Fruit fly (Drosophila melanogaster) whole organism, embryonic: Measurements from ENCODE around the gene CG43295.

Source experiments
- CG10462 ChIP-seq: fragments of 200-800 bp; sonication (Bioruptor generic); optimal IDR thresholded peaks from 2 replicates; lab custom pipeline; 2016; ENCODE audit warnings: missing biosample characterization, missing genetic modification characterization
- CG11456 ChIP-seq: fragments of 200-800 bp; sonication (Bioruptor generic); IDR thresholded peaks from 3 replicates; pipeline ENCODE4 v1.3.6; 2022; ENCODE audit warnings: missing biosample characterization, missing genetic modification characterization
- CG11696 ChIP-seq: fragments of 200-800 bp; sonication (Bioruptor generic); IDR thresholded peaks from 2 replicates; pipeline ENCODE4 v1.3.6; 2022; ENCODE audit warnings: missing biosample characterization, missing genetic modification characterization
- CG11723 ChIP-seq: fragments of 200-800 bp; sonication (Bioruptor generic); optimal IDR thresholded peaks from 2 replicates; lab custom pipeline; 2017; ENCODE audit warnings: missing biosample characterization, mild to moderate bottlenecking, missing genetic modification characterization
- CG12104 ChIP-seq: fragments of 200-800 bp; sonication (Bioruptor generic); optimal IDR thresholded peaks from 3 replicates; lab custom pipeline; 2016; ENCODE audit warnings: missing biosample characterization, missing genetic modification characterization
- CG12942 ChIP-seq: fragments of 200-800 bp; sonication (Bioruptor generic); optimal IDR thresholded peaks from 3 replicates; lab custom pipeline; 2016; ENCODE audit warnings: missing biosample characterization, missing genetic modification characterization
- CG15073 ChIP-seq: fragments of 200-800 bp; sonication (Bioruptor generic); optimal IDR thresholded peaks from 2 replicates; lab custom pipeline; 2016; ENCODE audit warnings: missing biosample characterization, missing genetic modification characterization
- CG15479 ChIP-seq: fragments of 200-800 bp; sonication (Bioruptor generic); optimal IDR thresholded peaks from 3 replicates; lab custom pipeline; 2019; ENCODE audit warnings: missing biosample characterization, mild to moderate bottlenecking, missing genetic modification characterization, moderate library complexity
- CG15601 ChIP-seq: fragments of 200-800 bp; sonication (Bioruptor generic); optimal IDR thresholded peaks from 3 replicates; lab custom pipeline; 2019; ENCODE audit warnings: missing biosample characterization, mild to moderate bottlenecking, missing genetic modification characterization, moderate library complexity
- CG17802 ChIP-seq: fragments of 200-800 bp; sonication (Bioruptor generic); optimal IDR thresholded peaks from 2 replicates; lab custom pipeline; 2018; ENCODE audit warnings: missing biosample characterization, mild to moderate bottlenecking, missing genetic modification characterization, moderate library complexity
- CG18619 ChIP-seq: fragments of 200-800 bp; sonication (Bioruptor generic); optimal IDR thresholded peaks from 3 replicates; lab custom pipeline; 2017; ENCODE audit warnings: missing biosample characterization, mild to moderate bottlenecking, missing genetic modification characterization
- CG31441 ChIP-seq: fragments of 200-800 bp; sonication (Bioruptor generic); IDR thresholded peaks from 2 replicates; pipeline ENCODE4 v1.3.6; 2022; ENCODE audit warnings: missing biosample characterization, missing genetic modification characterization
- CG33557 ChIP-seq: fragments of 200-800 bp; sonication (Bioruptor generic); optimal IDR thresholded peaks from 2 replicates; lab custom pipeline; 2019; ENCODE audit warnings: missing biosample characterization, mild to moderate bottlenecking, missing genetic modification characterization, moderate library complexity
- CG6254 ChIP-seq: fragments of 200-800 bp; sonication (Bioruptor generic); optimal IDR thresholded peaks from 3 replicates; lab custom pipeline; 2017; ENCODE audit warnings: mild to moderate bottlenecking, missing biosample characterization, missing genetic modification reagents, missing genetic modification characterization
- CG7372 ChIP-seq: fragments of 200-800 bp; sonication (Bioruptor generic); IDR thresholded peaks from 2 replicates; pipeline ENCODE4 v1.3.6; 2022; ENCODE audit warnings: missing biosample characterization, missing genetic modification characterization
- CG7963 ChIP-seq: fragments of 200-800 bp; sonication (Bioruptor generic); IDR thresholded peaks from 3 replicates; pipeline ENCODE4 v1.3.6; 2022; ENCODE audit warnings: missing biosample characterization, missing genetic modification characterization; ENCODE audit not compliant: partially characterized antibody
- CG8388 ChIP-seq: fragments of 200-800 bp; sonication (Bioruptor generic); optimal IDR thresholded peaks from 2 replicates; lab custom pipeline; 2019; ENCODE audit warnings: missing biosample characterization, mild to moderate bottlenecking, missing genetic modification characterization, moderate library complexity
- CG9437 ChIP-seq: fragments of 200-800 bp; sonication (Bioruptor generic); optimal IDR thresholded peaks from 2 replicates; lab custom pipeline; 2018; ENCODE audit warnings: missing biosample characterization, mild to moderate bottlenecking, missing genetic modification characterization
- CG9727 ChIP-seq: fragments of 200-800 bp; sonication (Bioruptor generic); optimal IDR thresholded peaks from 3 replicates; lab custom pipeline; 2017; ENCODE audit warnings: missing biosample characterization, mild to moderate bottlenecking, missing genetic modification characterization
- CG9876 ChIP-seq: fragments of 200-800 bp; sonication (Bioruptor generic); optimal IDR thresholded peaks from 2 replicates; lab custom pipeline; 2016; ENCODE audit warnings: missing biosample characterization, missing genetic modification characterization
- D19A ChIP-seq: fragments of 200-800 bp; optimal IDR thresholded peaks from 3 replicates; lab custom pipeline; 2019; ENCODE audit warnings: missing biosample characterization, mild to moderate bottlenecking, missing genetic modification characterization, moderate library complexity
- HHEX ChIP-seq: fragments of 200-800 bp; sonication (Bioruptor generic); optimal IDR thresholded peaks from 3 replicates; lab custom pipeline; 2017; ENCODE audit warnings: missing biosample characterization, mild to moderate bottlenecking, missing genetic modification characterization, missing genetic modification reagents
- Hand ChIP-seq: fragments of 200-800 bp; sonication (Bioruptor generic); optimal IDR thresholded peaks from 2 replicates; lab custom pipeline; 2017; ENCODE audit warnings: mild to moderate bottlenecking, missing biosample characterization, missing genetic modification reagents, missing genetic modification characterization
- HmgD ChIP-seq: fragments of 200-800 bp; sonication (Bioruptor generic); optimal IDR thresholded peaks from 3 replicates; lab custom pipeline; 2016; ENCODE audit warnings: missing biosample characterization, missing genetic modification characterization
- Myb ChIP-seq: fragments of 200-800 bp; sonication (Bioruptor generic); optimal IDR thresholded peaks from 2 replicates; lab custom pipeline; 2016; ENCODE audit warnings: missing biosample characterization, missing genetic modification characterization
- Side ChIP-seq: fragments of 200-800 bp; sonication (Bioruptor generic); optimal IDR thresholded peaks from 2 replicates; lab custom pipeline; 2016; ENCODE audit warnings: missing biosample characterization, missing genetic modification characterization
- Spps ChIP-seq: fragments of 200-800 bp; sonication (Bioruptor generic); optimal IDR thresholded peaks from 2 replicates; lab custom pipeline; 2018; ENCODE audit warnings: missing biosample characterization, mild to moderate bottlenecking, missing genetic modification characterization
- Vsx1 ChIP-seq: fragments of 200-800 bp; sonication (Bioruptor generic); optimal IDR thresholded peaks from 2 replicates; lab custom pipeline; 2017; ENCODE audit warnings: missing biosample characterization, mild to moderate bottlenecking, missing genetic modification characterization, missing genetic modification reagents
- ac ChIP-seq: fragments of 200-800 bp; sonication (Bioruptor generic); optimal IDR thresholded peaks from 3 replicates; lab custom pipeline; 2017; ENCODE audit warnings: missing biosample characterization, mild to moderate bottlenecking, missing genetic modification characterization
- az2 ChIP-seq: fragments of 200-800 bp; sonication (Bioruptor generic); optimal IDR thresholded peaks from 3 replicates; lab custom pipeline; 2016; ENCODE audit warnings: missing biosample characterization, missing genetic modification characterization
- bab2 ChIP-seq: fragments of 200-800 bp; sonication (Bioruptor generic); optimal IDR thresholded peaks from 2 replicates; lab custom pipeline; 2016; ENCODE audit warnings: missing biosample characterization, missing genetic modification characterization
- dysf ChIP-seq: fragments of 200-800 bp; sonication (Bioruptor generic); IDR thresholded peaks from 3 replicates; pipeline ENCODE4 v1.3.6; 2022; ENCODE audit warnings: missing biosample characterization, missing genetic modification characterization
- grn ChIP-seq: fragments of 200-800 bp; sonication (Bioruptor generic); optimal IDR thresholded peaks from 3 replicates; lab custom pipeline; 2017; ENCODE audit warnings: missing biosample characterization, missing genetic modification characterization
- ind ChIP-seq: fragments of 200-800 bp; sonication (Bioruptor generic); optimal IDR thresholded peaks from 3 replicates; lab custom pipeline; 2016; ENCODE audit warnings: missing biosample characterization, missing genetic modification characterization
- jumu ChIP-seq: fragments of 200-800 bp; sonication (Bioruptor generic); optimal IDR thresholded peaks from 3 replicates; lab custom pipeline; 2016; ENCODE audit warnings: missing biosample characterization, missing genetic modification characterization
- kah ChIP-seq: fragments of 200-800 bp; sonication (Bioruptor generic); optimal IDR thresholded peaks from 2 replicates; lab custom pipeline; 2018; ENCODE audit warnings: missing biosample characterization, mild to moderate bottlenecking, missing genetic modification characterization
- klu ChIP-seq: fragments of 200-800 bp; sonication (Bioruptor generic); IDR thresholded peaks from 2 replicates; pipeline ENCODE4 v1.3.6; 2022; ENCODE audit warnings: missing biosample characterization, missing genetic modification characterization
- odd ChIP-seq: fragments of 200-800 bp; sonication (Bioruptor generic); optimal IDR thresholded peaks from 2 replicates; lab custom pipeline; 2017; ENCODE audit warnings: missing biosample characterization, mild to moderate bottlenecking, missing genetic modification characterization
- pan ChIP-seq, 4 experiments: fragments of >200 bp in 3 of 4; fragments of 200-800 bp in 1 of 4; sonication (Bioruptor generic) in 1 of 4; optimal IDR thresholded peaks in 3 of 4; IDR thresholded peaks in 1 of 4; 2 replicates each; pipeline versions ENCODE4 v1.3.6 to Lab custom; 2017 to 2022; ENCODE audit warnings: missing biosample characterization in 2 of 4, missing genetic modification characterization in 2 of 4, mixed read lengths in 1 of 4
- pita ChIP-seq: fragments of 200-800 bp; sonication (Bioruptor generic); optimal IDR thresholded peaks from 2 replicates; lab custom pipeline; 2017; ENCODE audit warnings: missing biosample characterization, mild to moderate bottlenecking, missing genetic modification characterization
- pum ChIP-seq: fragments of 200-800 bp; sonication (Bioruptor generic); optimal IDR thresholded peaks from 2 replicates; lab custom pipeline; 2016; ENCODE audit warnings: missing biosample characterization, missing genetic modification characterization
- slbo ChIP-seq: fragments of 200-800 bp; sonication (Bioruptor generic); IDR thresholded peaks from 2 replicates; pipeline ENCODE4 v1.3.6; 2022; ENCODE audit warnings: missing biosample characterization, missing genetic modification characterization
- sna ChIP-seq: fragments of 200-800 bp; sonication (Bioruptor generic); IDR thresholded peaks from 2 replicates; pipeline ENCODE4 v1.3.6; 2022; ENCODE audit warnings: missing biosample characterization, missing genetic modification characterization; ENCODE audit not compliant: partially characterized antibody
- so ChIP-seq: fragments of 200-800 bp; sonication (Bioruptor generic); IDR thresholded peaks from 3 replicates; pipeline ENCODE4 v1.3.6; 2022; ENCODE audit warnings: missing biosample characterization, missing genetic modification characterization
- sqz ChIP-seq: fragments of 200-800 bp; sonication (Bioruptor generic); optimal IDR thresholded peaks from 3 replicates; lab custom pipeline; 2018; ENCODE audit warnings: missing biosample characterization, mild to moderate bottlenecking, missing genetic modification characterization
- trem ChIP-seq: fragments of 200-800 bp; optimal IDR thresholded peaks from 3 replicates; lab custom pipeline; 2019; ENCODE audit warnings: missing biosample characterization, mild to moderate bottlenecking, missing genetic modification characterization, moderate library complexity
- twi ChIP-seq: fragments of 200-800 bp; optimal IDR thresholded peaks from 2 replicates; lab custom pipeline; 2019; ENCODE audit warnings: missing biosample characterization, mild to moderate bottlenecking, missing genetic modification characterization, moderate library complexity
- vvl ChIP-seq: fragments of 200-800 bp; sonication (Bioruptor generic); IDR thresholded peaks from 2 replicates; pipeline ENCODE4 v1.3.6; 2022; ENCODE audit warnings: missing biosample characterization, missing genetic modification characterization
- yki ChIP-seq: fragments of >200 bp; optimal IDR thresholded peaks from 3 replicates; lab custom pipeline; 2018

The CG43295 gene

DNA sequence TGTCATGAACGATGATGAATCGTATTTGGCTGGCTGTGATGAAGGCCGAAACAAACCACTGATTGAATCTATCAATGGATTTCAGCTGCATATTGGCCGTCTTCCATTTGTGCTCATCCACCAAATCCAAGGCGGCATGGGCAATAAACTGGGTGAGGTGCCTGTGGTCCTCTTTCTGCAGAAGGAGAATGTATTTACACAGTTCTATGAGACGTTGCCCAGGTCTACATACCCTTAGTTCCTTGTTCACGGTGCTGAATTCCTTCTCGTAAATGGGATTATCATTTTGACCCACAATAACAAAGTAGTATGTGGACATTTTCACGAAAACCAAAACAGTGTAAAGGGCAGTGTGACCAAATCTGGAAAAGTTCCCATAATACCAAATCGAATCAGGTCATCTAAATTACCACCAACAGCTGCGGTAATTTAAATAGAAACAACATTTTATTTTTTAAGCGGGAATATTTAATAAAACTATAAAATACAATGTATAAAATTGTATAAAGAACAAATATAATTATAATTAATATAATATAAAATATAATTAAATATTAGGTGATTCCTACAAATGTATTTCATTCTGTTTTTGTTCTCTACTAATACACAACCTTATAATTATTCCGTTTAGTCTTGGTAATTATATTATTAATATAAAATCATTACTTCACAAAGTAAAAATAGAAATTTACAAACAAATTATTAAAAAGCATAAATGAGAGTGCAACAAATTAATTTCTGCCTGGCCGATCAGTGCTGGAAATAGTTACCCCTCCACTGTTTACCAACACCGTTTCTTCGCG, 25.8 kb downstream of the CG43295 start, which contains the start of the genes Trs20 and elg1:
Gene Trs20 (minus strand): TSS at position 369 of the 803 bp plus-strand sequence.
Gene elg1 (plus strand): TSS at position 765 of the 803 bp plus-strand sequence.
- TF ChIP-seq Side (GFP tag; lab: Kevin White, UChicago): no peak
- TF ChIP-seq pita: no peak
- TF ChIP-seq CG11456 (GFP tag; lab: Robert Waterston, UW): peak; percentile 45; the same call in 2 of the 3 replicates
- TF ChIP-seq slbo (GFP tag; lab: Robert Waterston, UW): peak; percentile 59; the same call in 1 of the 2 replicates
- no peak for TF ChIP-seq CG6254
- TF ChIP-seq HmgD (GFP tag; lab: Kevin White, UChicago): no peak
- no peak for TF ChIP-seq CG11723
- no peak for TF ChIP-seq CG7963 (GFP tag; lab: Robert Waterston, UW)
- TF ChIP-seq bab2 (GFP tag; lab: Kevin White, UChicago): no peak
- no peak for TF ChIP-seq odd (GFP tag; lab: Kevin White, UChicago)
- TF ChIP-seq ac: no peak
- no peak for TF ChIP-seq CG9876 (GFP tag; lab: Kevin White, UChicago)
- TF ChIP-seq CG33557: peak; percentile 51
- TF ChIP-seq pan (optimal IDR thresholded peaks at IDR 0.05; lab: Kevin White, UChicago): no peak
- TF ChIP-seq pan (GFP tag; optimal IDR thresholded peaks at IDR 0.05 in 1 of 2, IDR thresholded peaks at IDR 0.05 in 1 of 2): peak in 1 of 2 experiments; percentile 11
- no peak for TF ChIP-seq Spps (tag; lab: Kevin White, UChicago)
- no peak for TF ChIP-seq CG12942
- no peak for TF ChIP-seq klu (GFP tag; lab: Robert Waterston, UW)
- peak; percentile 29 for TF ChIP-seq az2 (GFP tag; lab: Kevin White, UChicago)
- no peak for TF ChIP-seq CG15073 (GFP tag; lab: Kevin White, UChicago)
- TF ChIP-seq CG15479: no peak
- no peak for TF ChIP-seq grn (GFP tag; lab: Kevin White, UChicago)
- no peak for TF ChIP-seq pum
- peak; percentile 14 for TF ChIP-seq CG18619 (GFP tag; lab: Kevin White, UChicago)
- peak; percentile 62 for TF ChIP-seq vvl (GFP tag; lab: Robert Waterston, UW)
- TF ChIP-seq Hand (GFP tag; lab: Kevin White, UChicago): peak; percentile 11
- no peak for TF ChIP-seq CG7372 (GFP tag; lab: Robert Waterston, UW)
- peak; percentile 56 for TF ChIP-seq trem
- no peak for TF ChIP-seq Myb (GFP tag; lab: Kevin White, UChicago)
- TF ChIP-seq jumu (GFP tag; lab: Kevin White, UChicago): no peak
- TF ChIP-seq D19A: peak; percentile 74
- TF ChIP-seq CG10462 (GFP tag; lab: Kevin White, UChicago): no peak
- peak; percentile 49 for TF ChIP-seq twi
- peak; percentile 53 for TF ChIP-seq CG9727
- TF ChIP-seq ind (GFP tag; lab: Kevin White, UChicago): peak; percentile 39
- no peak for TF ChIP-seq sna (GFP tag; lab: Robert Waterston, UW)
- TF ChIP-seq kah: peak; percentile 8
- no peak for TF ChIP-seq so (GFP tag; lab: Robert Waterston, UW)
- TF ChIP-seq Vsx1: peak; percentile 59
- TF ChIP-seq HHEX (GFP tag; lab: Kevin White, UChicago): no peak
- TF ChIP-seq yki: no peak
- TF ChIP-seq CG9437: peak; percentile 62
- TF ChIP-seq CG11696 (GFP tag; lab: Robert Waterston, UW): peak; percentile 100
- TF ChIP-seq CG12104 (GFP tag; lab: Kevin White, UChicago): peak; percentile 42
- peak; percentile 45; the same call in 1 of the 3 replicates for TF ChIP-seq dysf (GFP tag; lab: Robert Waterston, UW)
- peak; percentile 84 for TF ChIP-seq CG31441 (GFP tag; lab: Robert Waterston, UW)
- TF ChIP-seq CG15601: peak; percentile 67
- no peak for TF ChIP-seq sqz
- TF ChIP-seq CG8388: peak; percentile 70
- no peak for TF ChIP-seq CG17802 (tag; lab: Kevin White, UChicago)
